Worm (Caenorhabditis elegans): Measurements from ENCODE around the gene B0310.1.

Gene B0310.1

DNA sequence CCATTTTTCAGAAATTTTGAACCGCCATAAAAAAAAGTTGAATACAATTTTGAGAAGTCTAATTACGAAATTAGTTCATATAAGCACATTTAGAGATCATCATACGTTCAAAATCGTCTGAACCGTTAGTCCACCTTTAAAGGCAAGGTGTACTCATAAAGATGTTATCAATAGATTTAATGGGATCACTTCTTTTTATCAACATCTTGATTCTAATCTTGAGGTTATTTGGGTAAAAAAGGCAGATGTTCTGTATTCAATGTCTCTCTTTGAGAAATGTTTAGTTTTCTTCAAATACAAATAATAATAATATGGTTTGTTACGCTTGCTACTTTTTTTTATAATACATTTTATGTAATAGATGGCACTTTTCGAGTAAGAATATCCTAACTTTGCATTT is 33.7 kb upstream of the B0310.1 start:
- TF ChIP-seq hlh-11 (tag; optimal IDR thresholded peaks at IDR 0.05) (no peak), daf-12 (tag; optimal IDR thresholded peaks at IDR 0.05) (no peak), ztf-7 (tag; optimal IDR thresholded peaks at IDR 0.05) (no peak), fkh-10 (GFP tag; optimal IDR thresholded peaks at IDR 0.05) (no peak), F10B5.3 (tag; optimal IDR thresholded peaks at IDR 0.05) (no peak), ces-1 (GFP tag; optimal IDR thresholded peaks at IDR 0.05) (no peak), saeg-2 (GFP tag; IDR thresholded peaks at IDR 0.05) (no peak), F26F4.8 (GFP tag; conservative IDR thresholded peaks at IDR 0.05) (no peak), Y48G9A.11 (GFP tag; IDR thresholded peaks at IDR 0.05) (no peak), lsy-2 (tag; optimal IDR thresholded peaks at IDR 0.05) (no peak), lin-15B (tag; optimal IDR thresholded peaks at IDR 0.05) (no peak), snpc-1.2 (GFP tag; IDR thresholded peaks at IDR 0.05) (no peak)

DNA sequence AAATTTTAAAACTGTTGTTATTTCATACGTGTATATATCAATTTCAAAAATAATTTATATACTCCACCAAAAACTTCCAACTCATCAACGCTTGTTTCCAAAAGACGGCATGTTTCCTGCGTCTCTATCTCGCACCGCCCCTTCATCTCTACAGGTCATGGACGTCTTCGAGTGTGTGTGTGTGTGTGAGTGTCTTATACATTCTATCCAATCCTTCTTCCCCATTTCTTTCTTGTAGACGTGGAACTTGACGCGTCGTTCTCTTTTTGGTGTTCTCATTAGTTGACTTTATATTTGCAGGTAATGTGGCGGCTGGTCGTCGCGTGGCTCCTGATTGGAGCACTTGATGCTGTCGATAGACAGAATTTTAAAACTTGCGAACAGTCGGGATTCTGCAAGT is 32.7 kb upstream of the B0310.1 start, which contains the start of gene aagr-4:
TSS of gene aagr-4 (plus strand) at position 301 of the 400 bp plus-strand sequence.
- TF ChIP-seq nhr-28 (tag; optimal IDR thresholded peaks at IDR 0.05) (peak; percentile 21), madf-5 (GFP tag; IDR thresholded peaks at IDR 0.05) (no peak), mdl-1 (tag; optimal IDR thresholded peaks at IDR 0.05) (peak in 1 of 2 experiments; percentile 11), mxl-3 (GFP tag; optimal IDR thresholded peaks at IDR 0.05) (peak; percentile 50)

DNA sequence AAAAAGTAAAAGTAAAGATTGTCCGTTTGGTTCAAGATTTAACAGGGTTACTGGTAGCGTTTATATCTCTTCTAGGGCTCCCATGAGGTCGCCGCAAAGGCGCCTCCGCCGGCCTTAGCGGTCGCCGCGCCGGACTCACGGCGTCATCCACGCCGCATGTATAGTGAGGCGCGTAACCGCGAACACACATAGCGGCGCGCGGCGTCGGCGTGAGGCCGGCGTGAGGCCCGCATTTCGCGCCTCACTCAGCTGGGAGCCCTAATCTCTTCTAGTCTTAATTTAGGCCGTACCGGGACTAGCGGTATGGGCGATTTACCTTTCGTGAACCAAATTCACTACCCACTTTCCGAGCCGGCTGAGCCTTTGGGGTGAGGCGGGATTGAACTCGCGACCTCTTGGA is 31.4 kb upstream of the B0310.1 start:
- TF ChIP-seq dmd-8 (GFP tag; IDR thresholded peaks at IDR 0.05) (0 out of 2 replicates have a peak, but pooled peaks have one; percentile 62), F10B5.3 (tag; optimal IDR thresholded peaks at IDR 0.05) (no peak), set-16 (GFP tag; IDR thresholded peaks at IDR 0.05) (peak; percentile 94), pha-4 (GFP tag; IDR thresholded peaks at IDR 0.05) (no peak), pha-4 (tag; optimal IDR thresholded peaks at IDR 0.05) (no peak), mdt-29 (GFP tag; IDR thresholded peaks at IDR 0.05) (0 out of 2 replicates have a peak, but pooled peaks have one; percentile 28), lin-39 (tag; optimal IDR thresholded peaks at IDR 0.05) (no peak), snpc-4 (tag; optimal IDR thresholded peaks at IDR 0.05) (no peak), gei-8 (GFP tag; optimal IDR thresholded peaks at IDR 0.05) (no peak), fkh-10 (GFP tag; optimal IDR thresholded peaks at IDR 0.05) (no peak), hmg-1.1 (GFP tag; IDR thresholded peaks at IDR 0.05) (no peak), madf-9 (GFP tag; conservative IDR thresholded peaks at IDR 0.05) (no peak), mxl-3 (GFP tag; optimal IDR thresholded peaks at IDR 0.05) (no peak), dve-1 (tag; optimal IDR thresholded peaks at IDR 0.05; ENCODE audit: insufficient read depth) (no peak), nhr-77 (tag; optimal IDR thresholded peaks at IDR 0.05) (no peak), jun-1 (tag; optimal IDR thresholded peaks at IDR 0.05) (no peak), egl-27 (tag; optimal IDR thresholded peaks at IDR 0.05) (no peak), ceh-20 (GFP tag; IDR thresholded peaks at IDR 0.05) (no peak), mxl-2 (GFP tag; conservative IDR thresholded peaks at IDR 0.05) (no peak), nhr-42 (GFP tag; IDR thresholded peaks at IDR 0.05) (0 out of 2 replicates have a peak, but pooled peaks have one; percentile 8), lsy-2 (tag; optimal IDR thresholded peaks at IDR 0.05) (no peak)

DNA sequence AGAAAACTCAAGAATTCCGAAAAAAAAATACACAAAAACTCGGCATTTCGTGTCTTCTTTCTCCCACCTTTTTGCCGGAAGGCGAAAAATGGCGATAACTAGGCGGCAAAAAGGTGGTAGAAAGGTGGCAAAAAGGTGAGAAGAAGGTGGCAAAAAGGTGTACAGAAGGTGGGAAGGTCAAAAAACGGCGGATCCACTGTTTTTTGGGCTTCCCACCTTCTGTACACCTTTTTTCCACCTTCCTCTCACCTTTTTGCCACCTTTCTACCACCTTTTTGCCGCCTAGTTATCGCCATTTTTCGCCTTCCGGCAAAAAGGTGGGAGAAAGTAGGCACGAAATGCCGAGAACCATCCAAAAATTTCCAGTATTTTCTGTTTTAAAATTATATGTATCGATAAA is 27.1 kb upstream of the B0310.1 start:
- TF ChIP-seq ctbp-1 (GFP tag; IDR thresholded peaks at IDR 0.05) (0 out of 2 replicates have a peak, but pooled peaks have one; percentile 39), nhr-42 (GFP tag; IDR thresholded peaks at IDR 0.05) (peak; percentile 63; the same call in 1 of the 2 replicates), F26F4.8 (GFP tag; conservative IDR thresholded peaks at IDR 0.05) (peak; percentile 70; the same call in 1 of the 2 replicates), Y75B8A.6 (GFP tag; IDR thresholded peaks at IDR 0.05) (0 out of 2 replicates have a peak, but pooled peaks have one; percentile 37), D1046.2 (GFP tag; IDR thresholded peaks at IDR 0.05) (0 out of 2 replicates have a peak, but pooled peaks have one; percentile 43)
